Worm (Caenorhabditis elegans) whole organism, late embryonic: ENCODE data around the gene Y79H2A.3.

Experiments used
- ama-1 ChIP-seq: fragments of 150-350 bp; optimal IDR thresholded peaks from 2 replicates; lab custom pipeline; 2014
- ceh-22 ChIP-seq: sonication (generic microtip); optimal IDR thresholded peaks from 2 replicates; lab custom pipeline; 2017; ENCODE audit warnings: missing biosample characterization, missing genetic modification characterization
- fkh-10 ChIP-seq: fragments of 150-350 bp; optimal IDR thresholded peaks from 2 replicates; lab custom pipeline; 2014; ENCODE audit warnings: missing biosample characterization, missing genetic modification reagents, missing genetic modification characterization
- nfya-1 ChIP-seq: sonication (generic microtip); optimal IDR thresholded peaks from 2 replicates; lab custom pipeline; 2017; ENCODE audit warnings: missing genetic modification characterization, mild to moderate bottlenecking, missing compliant biosample characterization, antibody characterized with exemption, moderate library complexity
- rnt-1 ChIP-seq: sonication (generic microtip); optimal IDR thresholded peaks from 2 replicates; lab custom pipeline; 2016; ENCODE audit warnings: missing genetic modification characterization, missing compliant biosample characterization
- tbx-2 ChIP-seq: sonication (generic microtip); optimal IDR thresholded peaks from 2 replicates; lab custom pipeline; 2016; ENCODE audit warnings: missing genetic modification characterization, missing compliant biosample characterization

ce11 chrIII:12061413-12061812, 9.3 kb upstream of the Y79H2A.3 start, which contains the start of gene zyg-8:
- no peak for TF ChIP-seq rnt-1 (tag; lab: Kevin White, UChicago)
- TF ChIP-seq ceh-22 = no peak
- no peak for TF ChIP-seq ama-1
- no peak for TF ChIP-seq tbx-2 (tag; lab: Kevin White, UChicago)
- no peak for TF ChIP-seq fkh-10 (GFP tag; lab: Kevin White, UChicago)
- no peak for TF ChIP-seq nfya-1
